Fruit fly (Drosophila melanogaster) whole organism, embryonic: ENCODE measurements around the gene tay.

Source experiments
- Adf1 ChIP-seq: fragments of 200-800 bp; sonication (Bioruptor generic); IDR thresholded peaks from 2 replicates; pipeline ENCODE4 v1.3.6; 2022; ENCODE audit warnings: missing biosample characterization, missing genetic modification characterization
- BEAF-32 ChIP-seq: fragments of 200-800 bp; sonication (Bioruptor generic); optimal IDR thresholded peaks from 3 replicates; lab custom pipeline; 2017; ENCODE audit warnings: missing biosample characterization, missing genetic modification characterization, mild to moderate bottlenecking, moderate library complexity, missing genetic modification reagents
- C15 ChIP-seq: fragments of 200-800 bp; sonication (Bioruptor generic); IDR thresholded peaks from 3 replicates; pipeline ENCODE4 v1.3.6; 2022; ENCODE audit warnings: missing biosample characterization, missing genetic modification characterization
- CG10959 ChIP-seq: fragments of 200-800 bp; sonication (Bioruptor generic); IDR thresholded peaks from 2 replicates; pipeline ENCODE4 v1.3.6; 2022; ENCODE audit warnings: missing biosample characterization, missing genetic modification characterization
- CG12659 ChIP-seq: fragments of 200-800 bp; sonication (Bioruptor generic); optimal IDR thresholded peaks from 3 replicates; lab custom pipeline; 2017; ENCODE audit warnings: mild to moderate bottlenecking, missing biosample characterization, missing genetic modification reagents, missing genetic modification characterization
- CG14667 ChIP-seq: fragments of 200-800 bp; sonication (Bioruptor generic); IDR thresholded peaks from 2 replicates; pipeline ENCODE4 v1.3.6; 2022; ENCODE audit warnings: missing biosample characterization, missing genetic modification characterization
- CG15696 ChIP-seq: fragments of 200-800 bp; sonication (Bioruptor generic); optimal IDR thresholded peaks from 2 replicates; lab custom pipeline; 2019; ENCODE audit warnings: missing biosample characterization, mild to moderate bottlenecking, missing genetic modification characterization, moderate library complexity
- CG16813 ChIP-seq: fragments of 200-800 bp; sonication (Bioruptor generic); IDR thresholded peaks from 3 replicates; pipeline ENCODE4 v1.3.6; 2022; ENCODE audit warnings: missing biosample characterization, missing genetic modification characterization; ENCODE audit not compliant: partially characterized antibody
- CG16863 ChIP-seq: fragments of 200-800 bp; sonication (Bioruptor generic); optimal IDR thresholded peaks from 3 replicates; lab custom pipeline; 2016; ENCODE audit warnings: missing biosample characterization, missing genetic modification characterization
- CG2678 ChIP-seq: fragments of 200-800 bp; sonication (Bioruptor generic); optimal IDR thresholded peaks from 3 replicates; lab custom pipeline; 2019; ENCODE audit warnings: missing biosample characterization, mild to moderate bottlenecking, missing genetic modification characterization, moderate library complexity
- CG30431 ChIP-seq: fragments of 200-800 bp; sonication (Bioruptor generic); optimal IDR thresholded peaks from 2 replicates; lab custom pipeline; 2017; ENCODE audit warnings: missing biosample characterization, missing genetic modification characterization
- CG31388 ChIP-seq: fragments of 200-800 bp; sonication (Bioruptor generic); optimal IDR thresholded peaks from 2 replicates; lab custom pipeline; 2016; ENCODE audit warnings: missing biosample characterization, missing genetic modification characterization
- CG34376 ChIP-seq: fragments of 200-800 bp; sonication (Bioruptor generic); optimal IDR thresholded peaks from 2 replicates; lab custom pipeline; 2018; ENCODE audit warnings: missing biosample characterization, mild to moderate bottlenecking, missing genetic modification characterization
- CG3847 ChIP-seq: fragments of 200-800 bp; sonication (Bioruptor generic); IDR thresholded peaks from 2 replicates; pipeline ENCODE4 v1.3.6; 2022; ENCODE audit warnings: missing biosample characterization, missing genetic modification characterization
- CG7963 ChIP-seq: fragments of 200-800 bp; sonication (Bioruptor generic); IDR thresholded peaks from 3 replicates; pipeline ENCODE4 v1.3.6; 2022; ENCODE audit warnings: missing biosample characterization, missing genetic modification characterization; ENCODE audit not compliant: partially characterized antibody
- CG8290 ChIP-seq, 3 experiments: fragments of 200-800 bp; sonication (Bioruptor generic); optimal IDR thresholded peaks; 2 replicates each; lab custom pipeline; 2016 to 2019; ENCODE audit warnings: missing biosample characterization in 3 of 3, missing genetic modification characterization in 3 of 3, mild to moderate bottlenecking in 2 of 3, moderate library complexity in 1 of 3
- CG8478 ChIP-seq: fragments of >200 bp; optimal IDR thresholded peaks from 2 replicates; lab custom pipeline; 2018
- CG9797 ChIP-seq: fragments of 200-800 bp; sonication (Bioruptor generic); optimal IDR thresholded peaks from 3 replicates; lab custom pipeline; 2018; ENCODE audit warnings: missing biosample characterization, mild to moderate bottlenecking, missing genetic modification characterization
- CoRest ChIP-seq: fragments of 200-800 bp; sonication (Bioruptor generic); optimal IDR thresholded peaks from 3 replicates; lab custom pipeline; 2018; ENCODE audit warnings: missing biosample characterization, mild to moderate bottlenecking, missing genetic modification characterization, moderate library complexity
- D ChIP-seq, 2 experiments: fragments of 200-800 bp in 1 of 2; fragments of >200 bp in 1 of 2; sonication (Bioruptor generic) in 1 of 2; optimal IDR thresholded peaks; 2 replicates in 1 of 2; 3 replicates in 1 of 2; lab custom pipeline; 2017; ENCODE audit warnings: mild to moderate bottlenecking in 1 of 2, missing biosample characterization in 1 of 2, missing genetic modification characterization in 1 of 2, missing genetic modification reagents in 1 of 2
- Dip3 ChIP-seq: fragments of 200-800 bp; sonication (Bioruptor generic); optimal IDR thresholded peaks from 3 replicates; lab custom pipeline; 2016; ENCODE audit warnings: missing biosample characterization, missing genetic modification characterization
- Doc2 ChIP-seq: fragments of 200-800 bp; sonication (Bioruptor generic); IDR thresholded peaks from 2 replicates; pipeline ENCODE4 v1.3.6; 2022; ENCODE audit warnings: missing biosample characterization, missing genetic modification characterization
- Doc3 ChIP-seq: fragments of 200-800 bp; sonication (Bioruptor generic); IDR thresholded peaks from 3 replicates; pipeline ENCODE4 v1.3.6; 2022; ENCODE audit warnings: missing biosample characterization, missing genetic modification characterization; ENCODE audit not compliant: partially characterized antibody
- Lhr ChIP-seq: fragments of 200-800 bp; sonication (Bioruptor generic); optimal IDR thresholded peaks from 3 replicates; lab custom pipeline; 2017; ENCODE audit warnings: mild to moderate bottlenecking, missing biosample characterization, missing genetic modification reagents, missing genetic modification characterization
- Lpt ChIP-seq: fragments of >200 bp; optimal IDR thresholded peaks from 2 replicates; lab custom pipeline; 2018; ENCODE audit warnings: missing biosample characterization, missing genetic modification characterization
- Med ChIP-seq: fragments of 200-800 bp; sonication (Bioruptor generic); peaks from one replicate; lab custom pipeline; 2016; ENCODE audit warnings: missing biosample characterization, missing genetic modification characterization, mild to moderate bottlenecking, inconsistent platforms, moderate library complexity
- Mes4 ChIP-seq: fragments of 200-800 bp; sonication (Bioruptor generic); optimal IDR thresholded peaks from 2 replicates; lab custom pipeline; 2016; ENCODE audit warnings: missing biosample characterization, missing genetic modification characterization
- Optix ChIP-seq: fragments of 200-800 bp; sonication (Bioruptor generic); IDR thresholded peaks from 3 replicates; pipeline ENCODE4 v1.3.6; 2022; ENCODE audit warnings: missing biosample characterization, missing genetic modification characterization
- Ptx1 ChIP-seq: fragments of 200-800 bp; sonication (Bioruptor generic); IDR thresholded peaks from 2 replicates; pipeline ENCODE4 v1.3.6; 2022; ENCODE audit warnings: missing biosample characterization, missing genetic modification characterization
- Rfx ChIP-seq: fragments of 200-800 bp; sonication (Bioruptor generic); IDR thresholded peaks from 2 replicates; pipeline ENCODE4 v1.3.6; 2022; ENCODE audit warnings: missing biosample characterization, missing genetic modification characterization
- Scr ChIP-seq: fragments of 200-800 bp; sonication (Bioruptor generic); IDR thresholded peaks from 2 replicates; pipeline ENCODE4 v1.3.6; 2022; ENCODE audit warnings: missing biosample characterization, missing genetic modification characterization; ENCODE audit not compliant: partially characterized antibody
- Sry-δ ChIP-seq: fragments of 200-800 bp; sonication (Bioruptor generic); optimal IDR thresholded peaks from 2 replicates; lab custom pipeline; 2016; ENCODE audit warnings: missing biosample characterization, missing genetic modification characterization
- ato ChIP-seq: fragments of 200-800 bp; sonication (Bioruptor generic); IDR thresholded peaks from 2 replicates; pipeline ENCODE4 v1.3.6; 2022; ENCODE audit warnings: missing biosample characterization, missing genetic modification characterization; ENCODE audit not compliant: partially characterized antibody
- cad ChIP-seq: fragments of >200 bp; optimal IDR thresholded peaks from 2 replicates; lab custom pipeline; 2017; ENCODE audit warnings: missing biosample characterization, missing genetic modification characterization
- dimm ChIP-seq: fragments of 200-800 bp; sonication (Bioruptor generic); IDR thresholded peaks from 2 replicates; pipeline ENCODE4 v1.3.6; 2022; ENCODE audit warnings: missing biosample characterization, missing genetic modification characterization
- grau ChIP-seq: fragments of 200-800 bp; optimal IDR thresholded peaks from 3 replicates; lab custom pipeline; 2019; ENCODE audit warnings: missing biosample characterization, mild to moderate bottlenecking, missing genetic modification characterization, moderate library complexity
- ham ChIP-seq: fragments of 200-800 bp; sonication (Bioruptor generic); IDR thresholded peaks from 2 replicates; pipeline ENCODE4 v1.3.6; 2022; ENCODE audit warnings: missing biosample characterization, missing genetic modification characterization
- ind ChIP-seq: fragments of 200-800 bp; sonication (Bioruptor generic); optimal IDR thresholded peaks from 3 replicates; lab custom pipeline; 2016; ENCODE audit warnings: missing biosample characterization, missing genetic modification characterization
- inv ChIP-seq: fragments of 200-800 bp; sonication (Bioruptor generic); IDR thresholded peaks from 2 replicates; pipeline ENCODE4 v1.3.6; 2022; ENCODE audit warnings: missing biosample characterization, missing genetic modification characterization; ENCODE audit not compliant: partially characterized antibody
- nerfin-2 ChIP-seq: fragments of 200-800 bp; sonication (Bioruptor generic); IDR thresholded peaks from 2 replicates; pipeline ENCODE4 v1.3.6; 2022; ENCODE audit warnings: missing biosample characterization, missing genetic modification characterization; ENCODE audit not compliant: partially characterized antibody
- pho ChIP-seq: fragments of 200-800 bp; sonication (Bioruptor generic); optimal IDR thresholded peaks from 2 replicates; lab custom pipeline; 2016; ENCODE audit warnings: missing biosample characterization, missing genetic modification characterization
- phol ChIP-seq: fragments of 200-800 bp; sonication (Bioruptor generic); optimal IDR thresholded peaks from 3 replicates; lab custom pipeline; 2018; ENCODE audit warnings: missing biosample characterization, mild to moderate bottlenecking, missing genetic modification characterization, moderate library complexity
- pzg ChIP-seq: fragments of 200-800 bp; sonication (Bioruptor generic); optimal IDR thresholded peaks from 3 replicates; lab custom pipeline; 2018; ENCODE audit warnings: missing biosample characterization, mild to moderate bottlenecking, missing genetic modification characterization, moderate library complexity
- sd ChIP-seq: fragments of 200-800 bp; sonication (Bioruptor generic); optimal IDR thresholded peaks from 3 replicates; lab custom pipeline; 2018; ENCODE audit warnings: missing biosample characterization, mild to moderate bottlenecking, missing genetic modification characterization, moderate library complexity
- sens ChIP-seq: fragments of 200-800 bp; sonication (Bioruptor generic); peaks from one replicate; lab custom pipeline; 2016; ENCODE audit warnings: missing biosample characterization, missing genetic modification characterization
- sna ChIP-seq: fragments of 200-800 bp; sonication (Bioruptor generic); IDR thresholded peaks from 2 replicates; pipeline ENCODE4 v1.3.6; 2022; ENCODE audit warnings: missing biosample characterization, missing genetic modification characterization; ENCODE audit not compliant: partially characterized antibody
- tna ChIP-seq: fragments of 200-800 bp; sonication (Bioruptor generic); IDR thresholded peaks from 2 replicates; pipeline ENCODE4 v1.3.6; 2022; ENCODE audit warnings: missing biosample characterization, missing genetic modification characterization; ENCODE audit not compliant: partially characterized antibody
- unpg ChIP-seq: fragments of 200-800 bp; sonication (Bioruptor generic); optimal IDR thresholded peaks from 3 replicates; lab custom pipeline; 2018; ENCODE audit warnings: missing biosample characterization, mild to moderate bottlenecking, missing genetic modification characterization, moderate library complexity
- vvl ChIP-seq: fragments of 200-800 bp; sonication (Bioruptor generic); IDR thresholded peaks from 2 replicates; pipeline ENCODE4 v1.3.6; 2022; ENCODE audit warnings: missing biosample characterization, missing genetic modification characterization
- zfh2 ChIP-seq: fragments of 200-800 bp; sonication (Bioruptor generic); optimal IDR thresholded peaks from 2 replicates; lab custom pipeline; 2016; ENCODE audit warnings: missing biosample characterization, missing genetic modification characterization

Gene tay

DNA sequence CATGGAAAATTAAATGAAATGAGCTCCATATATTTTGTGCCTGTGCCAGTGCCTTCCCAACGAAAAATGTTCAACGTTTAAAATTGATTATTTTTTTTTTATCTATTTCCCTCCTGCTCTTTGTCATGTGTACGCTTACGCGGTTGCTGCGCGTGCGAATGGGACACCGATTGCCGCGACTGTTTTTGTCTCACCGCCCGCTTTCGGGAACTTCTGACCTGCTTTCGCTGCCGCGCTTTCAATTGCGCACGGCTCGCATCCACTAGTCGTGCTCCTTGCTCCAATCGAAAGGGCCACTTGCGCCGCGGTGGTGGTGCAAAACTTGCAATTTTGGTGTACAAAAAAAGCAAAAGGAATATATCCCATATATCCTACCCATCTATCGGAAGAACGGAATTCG, 26.6 kb downstream of the tay start (continued):
- peak; percentile 77 for TF ChIP-seq sens (GFP tag; lab: Kevin White, UChicago)
- TF ChIP-seq Lpt (GFP tag; lab: Kevin White, UChicago), result no peak
- no peak for TF ChIP-seq Scr (GFP tag; lab: Robert Waterston, UW)
- TF ChIP-seq Dip3 (GFP tag; lab: Kevin White, UChicago), result no peak
- TF ChIP-seq cad, result no peak
- no peak for TF ChIP-seq Optix (GFP tag; lab: Robert Waterston, UW)
- no peak for TF ChIP-seq CG15696 (tag; lab: Kevin White, UChicago)
- TF ChIP-seq CG8478 (lab: Kevin White, UChicago), result peak; percentile 96
- TF ChIP-seq CG34376 (GFP tag; lab: Kevin White, UChicago), result peak; percentile 70
- no peak for TF ChIP-seq D (optimal IDR thresholded peaks at IDR 0.05; lab: Kevin White, UChicago)
- TF ChIP-seq D (GFP tag; optimal IDR thresholded peaks at IDR 0.05; lab: Kevin White, UChicago), result no peak
- 0 out of 2 replicates have a peak, but pooled peaks have one; percentile 23 for TF ChIP-seq tna (GFP tag; lab: Robert Waterston, UW)
- TF ChIP-seq CG2678, result peak; percentile 11
- TF ChIP-seq CG16813 (GFP tag; lab: Robert Waterston, UW), result 0 out of 3 replicates have a peak, but pooled peaks have one; percentile 14
- peak; percentile 69 for TF ChIP-seq Adf1 (GFP tag; lab: Robert Waterston, UW)
- TF ChIP-seq CG10959 (GFP tag; lab: Robert Waterston, UW), result no peak
- no peak for TF ChIP-seq C15
- TF ChIP-seq nerfin-2 (GFP tag; lab: Robert Waterston, UW), result peak; percentile 41; the same call in 1 of the 2 replicates
- no peak for TF ChIP-seq phol
- no peak for TF ChIP-seq dimm (GFP tag; lab: Robert Waterston, UW)
- TF ChIP-seq vvl (GFP tag; lab: Robert Waterston, UW), result peak; percentile 49
- TF ChIP-seq pzg (GFP tag; lab: Kevin White, UChicago), result peak; percentile 37
- TF ChIP-seq pho (GFP tag; lab: Kevin White, UChicago), result peak; percentile 19
- peak; percentile 77 for TF ChIP-seq CG12659 (GFP tag; lab: Kevin White, UChicago)
- peak; percentile 3 for TF ChIP-seq grau (tag; lab: Kevin White, UChicago)
- TF ChIP-seq sna (GFP tag; lab: Robert Waterston, UW), result no peak
- no peak for TF ChIP-seq Mes4 (GFP tag; lab: Kevin White, UChicago)
- no peak for TF ChIP-seq CG31388 (GFP tag; lab: Kevin White, UChicago)
- peak; percentile 45 for TF ChIP-seq sd (tag; lab: Kevin White, UChicago)
- no peak for TF ChIP-seq ind (GFP tag; lab: Kevin White, UChicago)
- peak; percentile 11 for TF ChIP-seq unpg (GFP tag; lab: Kevin White, UChicago)
- no peak for TF ChIP-seq CG30431 (GFP tag; lab: Kevin White, UChicago)
- TF ChIP-seq ham, result no peak
- TF ChIP-seq ato (GFP tag; lab: Robert Waterston, UW), result peak; percentile 41; the same call in 1 of the 2 replicates
- peak; percentile 16 for TF ChIP-seq CoRest (tag; lab: Kevin White, UChicago)
- TF ChIP-seq zfh2 (GFP tag; lab: Kevin White, UChicago), result no peak
- TF ChIP-seq CG16863 (GFP tag; lab: Kevin White, UChicago), result no peak
- TF ChIP-seq BEAF-32 (GFP tag; lab: Kevin White, UChicago), result no peak

DNA sequence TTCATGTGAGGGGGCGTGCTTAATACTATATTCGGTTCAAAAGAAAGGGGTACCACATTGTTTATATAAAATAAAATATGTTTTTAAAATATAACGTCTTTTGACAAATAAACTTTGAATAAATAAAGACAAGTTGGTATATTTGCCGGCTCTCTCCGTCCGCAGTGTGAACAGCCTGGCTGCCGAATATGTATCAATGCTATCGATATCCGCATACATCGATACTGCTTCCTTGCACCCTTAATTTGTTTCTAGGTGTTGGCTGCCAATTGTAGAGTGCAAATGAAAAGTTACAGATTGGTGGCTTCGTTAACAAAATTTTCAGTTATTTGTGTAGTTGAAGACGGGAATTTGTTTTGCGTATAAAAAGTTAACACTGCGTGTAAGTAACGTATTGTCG, 27.2 kb downstream of the tay start, which contains the start of gene Gbeta13F:
Gbeta13F (plus strand) TSS at position 247 of the 400 bp plus-strand sequence.
- TF ChIP-seq Med (GFP tag; lab: Kevin White, UChicago), result peak; percentile 73
- peak; percentile 51; the same call in 1 of the 2 replicates for TF ChIP-seq Rfx (GFP tag; lab: Robert Waterston, UW)
- TF ChIP-seq inv (GFP tag; lab: Robert Waterston, UW), result peak; percentile 58
- TF ChIP-seq CG7963 (GFP tag; lab: Robert Waterston, UW), result peak; percentile 48; the same call in 2 of the 3 replicates
- peak; percentile 6 for TF ChIP-seq CG9797 (GFP tag; lab: Kevin White, UChicago)
- TF ChIP-seq CG14667 (GFP tag; lab: Robert Waterston, UW), result no peak
- peak; percentile 26; the same call in 1 of the 2 replicates for TF ChIP-seq CG3847
- peak; percentile 45 for TF ChIP-seq Sry-δ
- no peak for TF ChIP-seq Doc2 (GFP tag; lab: Robert Waterston, UW)
- TF ChIP-seq Doc3 (GFP tag; lab: Robert Waterston, UW), result 0 out of 3 replicates have a peak, but pooled peaks have one; percentile 9
- peak; percentile 57 for TF ChIP-seq Ptx1 (GFP tag; lab: Robert Waterston, UW)
- TF ChIP-seq Lhr (GFP tag; lab: Kevin White, UChicago), result peak; percentile 0
- no peak for TF ChIP-seq CG8290 (GFP tag; optimal IDR thresholded peaks at IDR 0.05; lab: Kevin White, UChicago)
- peak in 1 of 2 experiments; percentile 66 for TF ChIP-seq CG8290 (tag; optimal IDR thresholded peaks at IDR 0.05; lab: Kevin White, UChicago)
